In the genomic region with DNA sequence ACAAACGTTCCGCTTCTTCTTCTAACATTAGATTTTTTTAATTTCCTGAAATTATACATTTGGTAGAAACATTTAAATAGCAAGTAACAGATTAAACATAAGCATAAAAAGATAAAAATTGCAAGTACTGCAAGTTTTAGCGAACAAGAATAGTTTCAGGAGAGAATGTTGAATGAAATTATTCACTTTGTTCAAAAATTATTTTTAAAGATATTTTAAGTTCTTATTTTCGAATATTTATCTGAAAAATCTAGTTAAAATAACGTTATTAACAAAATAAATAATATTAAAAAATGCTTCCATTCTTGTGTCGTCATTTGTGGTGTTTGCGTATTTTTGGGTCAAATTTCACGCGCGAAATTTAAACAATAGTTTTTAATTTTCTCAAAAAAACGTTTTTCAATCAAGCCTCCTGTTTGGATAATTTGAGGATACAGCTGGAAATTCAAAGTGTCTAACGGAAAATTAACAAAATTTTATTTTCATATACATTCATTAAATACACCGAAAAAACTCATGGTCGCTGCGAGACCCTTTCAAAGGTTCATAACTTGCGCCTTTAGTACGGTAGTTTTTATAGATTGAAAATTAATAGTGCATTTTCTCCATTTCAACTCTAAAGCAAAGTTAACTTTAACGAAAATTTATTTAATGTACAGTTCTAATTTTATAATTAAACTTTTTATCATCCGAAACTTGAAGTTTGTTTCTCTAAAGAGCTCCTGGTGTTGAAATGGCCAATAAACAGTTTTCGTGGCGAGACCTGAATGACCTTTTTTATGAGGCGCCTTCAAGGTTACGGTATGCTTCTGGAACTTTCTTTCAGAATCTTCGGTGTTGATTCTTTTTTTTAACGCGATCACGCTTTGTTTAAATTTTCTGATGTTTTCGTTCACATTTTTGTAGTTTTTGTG, we compare ENCODE assay signal across 4 worm cellular contexts.
A peak's percentile ranks its signal among the peaks of the same experiment; 100 is the strongest.
TF ChIP-seq lines count a peak whose summit lies in the region.

A gene (minus strand): TSS at position 51 of the 914 bp plus-strand sequence.

TF ChIP-seq in whole organism, L1 larva, 84 proteins besides CTCF, POLR2A, EP300 and RAD21 (continued from another document and continues in another):
- TF ChIP-seq nhr-12 (tag; optimal IDR thresholded peaks at IDR 0.05; lab: Kevin White, UChicago) (no peak), egl-27 (tag; optimal IDR thresholded peaks at IDR 0.05; lab: Kevin White, UChicago) (no peak), lin-15B (tag; optimal IDR thresholded peaks at IDR 0.05; lab: Kevin White, UChicago) (peak; percentile 32), aha-1 (tag; optimal IDR thresholded peaks at IDR 0.05; lab: Kevin White, UChicago) (no peak), snpc-4 (tag; optimal IDR thresholded peaks at IDR 0.05; lab: Kevin White, UChicago) (peak; percentile 20), aly-2 (tag; optimal IDR thresholded peaks at IDR 0.05; lab: Kevin White, UChicago) (no peak), sup-37 (GFP tag; optimal IDR thresholded peaks at IDR 0.05; lab: Kevin White, UChicago) (no peak), nhr-47 (tag; optimal IDR thresholded peaks at IDR 0.05; lab: Kevin White, UChicago) (peak; percentile 71), hlh-17 (GFP tag; optimal IDR thresholded peaks at IDR 0.05; lab: Kevin White, UChicago; ENCODE audit: borderline replicate concordance) (no peak), ces-1 (GFP tag; optimal IDR thresholded peaks at IDR 0.05; lab: Kevin White, UChicago) (no peak), mdl-1 (tag; optimal IDR thresholded peaks at IDR 0.05; lab: Kevin White, UChicago) (no peak), dsc-1 (tag; optimal IDR thresholded peaks at IDR 0.05; lab: Kevin White, UChicago) (peak; percentile 37), skn-1 (tag; optimal IDR thresholded peaks at IDR 0.05; lab: Kevin White, UChicago) (peak; percentile 56), fos-1 (tag; optimal IDR thresholded peaks at IDR 0.05; lab: Kevin White, UChicago) (no peak), pax-3 (tag; optimal IDR thresholded peaks at IDR 0.05; lab: Kevin White, UChicago) (no peak), zag-1 (tag; optimal IDR thresholded peaks at IDR 0.05; lab: Kevin White, UChicago) (peak; percentile 58), mep-1 (tag; optimal IDR thresholded peaks at IDR 0.05; lab: Kevin White, UChicago) (peak; percentile 70), xbp-1 (tag; optimal IDR thresholded peaks at IDR 0.05; lab: Kevin White, UChicago) (peak; percentile 78), ceh-8 (GFP tag; optimal IDR thresholded peaks at IDR 0.05; lab: Kevin White, UChicago) (no peak), nhr-90 (tag; optimal IDR thresholded peaks at IDR 0.05; lab: Kevin White, UChicago; ENCODE audit: poor library complexity) (peak; percentile 32), vab-15 (tag; optimal IDR thresholded peaks at IDR 0.05; lab: Kevin White, UChicago) (no peak), unc-86 (tag; optimal IDR thresholded peaks at IDR 0.05; lab: Kevin White, UChicago) (no peak), lin-14 (GFP tag; optimal IDR thresholded peaks at IDR 0.05; lab: Kevin White, UChicago) (no peak), F16B12.6 (tag; optimal IDR thresholded peaks at IDR 0.05; lab: Kevin White, UChicago) (peak; percentile 88), hlh-4 (tag; optimal IDR thresholded peaks at IDR 0.05; lab: Kevin White, UChicago) (no peak), lin-39 (tag; optimal IDR thresholded peaks at IDR 0.05; lab: Kevin White, UChicago) (peak; percentile 18), nhr-76 (tag; optimal IDR thresholded peaks at IDR 0.05; lab: Kevin White, UChicago) (no peak), jun-1 (tag; optimal IDR thresholded peaks at IDR 0.05; lab: Kevin White, UChicago) (no peak), ztf-4 (tag; optimal IDR thresholded peaks at IDR 0.05; lab: Kevin White, UChicago) (no peak), unc-98 (GFP tag; IDR thresholded peaks at IDR 0.05; lab: Robert Waterston, UW) (no peak), tbx-2 (tag; optimal IDR thresholded peaks at IDR 0.05; lab: Kevin White, UChicago) (peak; percentile 49)

TF ChIP-seq in whole organism, L2 larva, 48 proteins besides CTCF, POLR2A, EP300 and RAD21 (continued from another document):
- peak; percentile 79 for TF ChIP-seq C34F6.9 (tag; optimal IDR thresholded peaks at IDR 0.05; lab: Kevin White, UChicago)

TF ChIP-seq in whole organism, L4 larva, 104 proteins besides CTCF, POLR2A, EP300 and RAD21 (continued from another document):
- TF ChIP-seq lin-15B (tag; optimal IDR thresholded peaks at IDR 0.05; lab: Kevin White, UChicago) (no peak), zip-2 (tag; optimal IDR thresholded peaks at IDR 0.05; lab: Kevin White, UChicago) (no peak), lsy-2 (tag; optimal IDR thresholded peaks at IDR 0.05; lab: Kevin White, UChicago) (peak in 1 of 2 experiments; percentile 78), dmd-9 (GFP tag; IDR thresholded peaks at IDR 0.05; lab: Robert Waterston, UW) (no peak), nhr-6 (tag; optimal IDR thresholded peaks at IDR 0.05; lab: Kevin White, UChicago) (peak; percentile 15), Y75B8A.6 (GFP tag; IDR thresholded peaks at IDR 0.05; lab: Robert Waterston, UW) (no peak), egl-27 (tag; optimal IDR thresholded peaks at IDR 0.05; lab: Kevin White, UChicago) (peak; percentile 36), lin-38 (GFP tag; IDR thresholded peaks at IDR 0.05; lab: Robert Waterston, UW) (peak; percentile 40), fkh-10 (GFP tag; optimal IDR thresholded peaks at IDR 0.05; lab: Kevin White, UChicago) (peak; percentile 8), dmd-8 (GFP tag; IDR thresholded peaks at IDR 0.05; lab: Robert Waterston, UW) (no peak), daf-16 (GFP tag; optimal IDR thresholded peaks at IDR 0.05; lab: Kevin White, UChicago) (no peak), daf-16 (tag; optimal IDR thresholded peaks at IDR 0.05; lab: Kevin White, UChicago) (peak; percentile 34), dmd-6 (GFP tag; IDR thresholded peaks at IDR 0.05; lab: Robert Waterston, UW) (no peak), nhr-77 (tag; optimal IDR thresholded peaks at IDR 0.05; lab: Kevin White, UChicago) (peak; percentile 7), nhr-48 (tag; optimal IDR thresholded peaks at IDR 0.05; lab: Kevin White, UChicago) (no peak), arid-1 (GFP tag; conservative IDR thresholded peaks at IDR 0.05; lab: Robert Waterston, UW) (no peak)
TF ChIP-seq in whole organism, L4 larva: peak in this region for 14.

TF ChIP-seq in whole organism, young adult, 124 proteins besides CTCF, POLR2A, EP300 and RAD21 (continued from another document):
- no peak for TF ChIP-seq F55B11.4 (tag; optimal IDR thresholded peaks at IDR 0.05; lab: Kevin White, UChicago; ENCODE audit: borderline replicate concordance, insufficient read depth)
- TF ChIP-seq aptf-2 (GFP tag; conservative IDR thresholded peaks at IDR 0.05; lab: Robert Waterston, UW), result no peak
- TF ChIP-seq zfh-2 (GFP tag; conservative IDR thresholded peaks at IDR 0.05; lab: Robert Waterston, UW), result no peak
- TF ChIP-seq lin-54 (GFP tag; optimal IDR thresholded peaks at IDR 0.05; lab: Kevin White, UChicago), result peak; percentile 75
